Worm (Caenorhabditis elegans): ENCODE measurements around the gene clc-3.

ce11 chrX:3332824-3333223 lies 41.7 kb downstream of the clc-3 start, which contains the start of gene F11D5.1:
- TF ChIP-seq B0035.1 (tag; optimal IDR thresholded peaks at IDR 0.05) (no peak), ztf-6 (GFP tag; IDR thresholded peaks at IDR 0.05) (no peak), cebp-2 (GFP tag; IDR thresholded peaks at IDR 0.05) (no peak), ztf-18 (tag; optimal IDR thresholded peaks at IDR 0.05) (no peak), mxl-1 (tag; optimal IDR thresholded peaks at IDR 0.05) (no peak), hmg-20 (GFP tag; IDR thresholded peaks at IDR 0.05) (no peak), aptf-3 (GFP tag; IDR thresholded peaks at IDR 0.05) (no peak)
